Fruit fly (Drosophila melanogaster) whole organism, prepupa: ENCODE measurements around the gene Usp12-46.

Experiments
- CG10631 ChIP-seq: fragments of 200-800 bp; sonication (Bioruptor generic); optimal IDR thresholded peaks from 2 replicates; lab custom pipeline; 2016; ENCODE audit warnings: missing biosample characterization, missing genetic modification characterization
- CG10669 ChIP-seq: fragments of 200-800 bp; sonication (Bioruptor generic); optimal IDR thresholded peaks from 3 replicates; lab custom pipeline; 2018; ENCODE audit warnings: missing biosample characterization, mild to moderate bottlenecking, missing genetic modification characterization, moderate library complexity
- CG11294 ChIP-seq: fragments of 200-800 bp; sonication (Bioruptor generic); IDR thresholded peaks from 2 replicates; pipeline ENCODE4 v1.3.6; 2022; ENCODE audit warnings: missing biosample characterization, missing genetic modification characterization
- CG11762 ChIP-seq: fragments of 200-800 bp; sonication (Bioruptor generic); optimal IDR thresholded peaks from 3 replicates; lab custom pipeline; 2016; ENCODE audit warnings: missing biosample characterization, missing genetic modification characterization; ENCODE audit not compliant: insufficient read depth
- CG11902 ChIP-seq: fragments of 200-800 bp; sonication (Bioruptor generic); optimal IDR thresholded peaks from 3 replicates; lab custom pipeline; 2016; ENCODE audit warnings: missing biosample characterization, missing genetic modification characterization
- CG15336 ChIP-seq: fragments of 200-800 bp; sonication (Bioruptor generic); IDR thresholded peaks from 2 replicates; pipeline ENCODE4 v1.3.6; 2022; ENCODE audit warnings: missing biosample characterization, missing genetic modification characterization
- CG3032 ChIP-seq: fragments of 200-800 bp; optimal IDR thresholded peaks from 2 replicates; lab custom pipeline; 2019; ENCODE audit warnings: missing biosample characterization, mild to moderate bottlenecking, missing genetic modification characterization, moderate library complexity
- CG31627 ChIP-seq: fragments of 200-800 bp; sonication (Bioruptor generic); optimal IDR thresholded peaks from 3 replicates; lab custom pipeline; 2016; ENCODE audit warnings: missing biosample characterization, missing genetic modification characterization
- CG32006 ChIP-seq: fragments of 200-800 bp; sonication (Bioruptor generic); optimal IDR thresholded peaks from 3 replicates; lab custom pipeline; 2017; ENCODE audit warnings: missing biosample characterization, mild to moderate bottlenecking, missing genetic modification characterization
- CG34406 ChIP-seq: fragments of 200-800 bp; sonication (Bioruptor generic); optimal IDR thresholded peaks from 3 replicates; lab custom pipeline; 2016; ENCODE audit warnings: missing biosample characterization, missing genetic modification characterization
- CG3919 ChIP-seq: fragments of 200-800 bp; sonication (Bioruptor generic); optimal IDR thresholded peaks from 3 replicates; lab custom pipeline; 2016; ENCODE audit warnings: missing biosample characterization, missing genetic modification characterization
- CG4318 ChIP-seq: fragments of 200-800 bp; sonication (Bioruptor generic); optimal IDR thresholded peaks from 3 replicates; lab custom pipeline; 2017; ENCODE audit warnings: missing biosample characterization, mild to moderate bottlenecking, missing genetic modification characterization
- CG6163 ChIP-seq: fragments of 200-800 bp; sonication (Bioruptor generic); IDR thresholded peaks from 3 replicates; pipeline ENCODE4 v1.3.6; 2022; ENCODE audit warnings: missing biosample characterization, missing genetic modification characterization
- CG6276 ChIP-seq: fragments of 200-800 bp; sonication (Bioruptor generic); optimal IDR thresholded peaks from 2 replicates; lab custom pipeline; 2017; ENCODE audit warnings: missing biosample characterization, mild to moderate bottlenecking, missing genetic modification characterization
- CG6792 ChIP-seq: fragments of 200-800 bp; sonication (Bioruptor generic); optimal IDR thresholded peaks from 3 replicates; lab custom pipeline; 2016; ENCODE audit warnings: missing biosample characterization, missing genetic modification characterization
- CG6854 ChIP-seq: fragments of 200-800 bp; sonication (Bioruptor generic); optimal IDR thresholded peaks from 2 replicates; lab custom pipeline; 2017; ENCODE audit warnings: missing biosample characterization, mild to moderate bottlenecking, missing genetic modification characterization
- CG7368 ChIP-seq: fragments of 200-800 bp; sonication (Bioruptor generic); optimal IDR thresholded peaks from 3 replicates; lab custom pipeline; 2016; ENCODE audit warnings: missing biosample characterization, missing genetic modification characterization
- CG8319 ChIP-seq: fragments of 200-800 bp; sonication (Bioruptor generic); optimal IDR thresholded peaks from 3 replicates; lab custom pipeline; 2016; ENCODE audit warnings: missing biosample characterization, missing genetic modification characterization
- CG9139 ChIP-seq: fragments of 200-800 bp; sonication (Bioruptor generic); optimal IDR thresholded peaks from 3 replicates; lab custom pipeline; 2017; ENCODE audit warnings: missing biosample characterization, mild to moderate bottlenecking, missing genetic modification characterization
- Eip75B ChIP-seq: fragments of 200-800 bp; sonication (Bioruptor generic); optimal IDR thresholded peaks from 3 replicates; lab custom pipeline; 2016; ENCODE audit warnings: missing biosample characterization, missing genetic modification characterization
- Eip78C ChIP-seq: fragments of 200-800 bp; sonication (Bioruptor generic); peaks from one replicate; lab custom pipeline; 2016; ENCODE audit warnings: missing biosample characterization, missing genetic modification characterization
- Ets21C ChIP-seq: fragments of 200-800 bp; sonication (Bioruptor generic); optimal IDR thresholded peaks from 3 replicates; lab custom pipeline; 2016; ENCODE audit warnings: missing biosample characterization, missing genetic modification characterization
- Ets96B ChIP-seq: fragments of 200-800 bp; optimal IDR thresholded peaks from 2 replicates; lab custom pipeline; 2019; ENCODE audit warnings: missing biosample characterization, mild to moderate bottlenecking, missing genetic modification characterization, moderate library complexity
- Gug ChIP-seq: fragments of 200-800 bp; sonication (Bioruptor generic); IDR thresholded peaks from 2 replicates; pipeline ENCODE4 v1.3.6; 2022; ENCODE audit warnings: missing biosample characterization, missing genetic modification characterization
- Hr38 ChIP-seq: sonication (Bioruptor generic); optimal IDR thresholded peaks from 2 replicates; lab custom pipeline; 2016; ENCODE audit warnings: missing biosample characterization, missing genetic modification characterization
- Hr4 ChIP-seq: fragments of 200-800 bp; sonication (Bioruptor generic); optimal IDR thresholded peaks from 3 replicates; lab custom pipeline; 2016; ENCODE audit warnings: missing biosample characterization, missing genetic modification characterization
- Met ChIP-seq: fragments of 200-800 bp; sonication (Bioruptor generic); optimal IDR thresholded peaks from 3 replicates; lab custom pipeline; 2016; ENCODE audit warnings: missing biosample characterization, missing genetic modification characterization
- OdsH ChIP-seq: fragments of 200-800 bp; sonication (Bioruptor generic); optimal IDR thresholded peaks from 3 replicates; lab custom pipeline; 2016; ENCODE audit warnings: missing biosample characterization, missing genetic modification characterization
- Smox ChIP-seq: fragments of 200-800 bp; sonication (Bioruptor generic); optimal IDR thresholded peaks from 3 replicates; lab custom pipeline; 2016; ENCODE audit warnings: missing biosample characterization, missing genetic modification characterization
- Sox102F ChIP-seq: fragments of 200-800 bp; sonication (Bioruptor generic); optimal IDR thresholded peaks from 2 replicates; lab custom pipeline; 2016; ENCODE audit warnings: missing biosample characterization, mild to moderate bottlenecking, missing genetic modification characterization
- Sox14 ChIP-seq: fragments of 200-800 bp; sonication (Bioruptor generic); optimal IDR thresholded peaks from 3 replicates; lab custom pipeline; 2016; ENCODE audit warnings: missing biosample characterization, missing genetic modification characterization
- Sox15 ChIP-seq: fragments of 200-800 bp; sonication (Bioruptor generic); optimal IDR thresholded peaks from 3 replicates; lab custom pipeline; 2016; ENCODE audit warnings: missing biosample characterization, missing genetic modification characterization
- achi ChIP-seq: fragments of 200-800 bp; sonication (Bioruptor generic); optimal IDR thresholded peaks from 3 replicates; lab custom pipeline; 2016; ENCODE audit warnings: missing biosample characterization, missing genetic modification characterization
- acj6 ChIP-seq: fragments of 200-800 bp; sonication (Bioruptor generic); optimal IDR thresholded peaks from 3 replicates; lab custom pipeline; 2016; ENCODE audit warnings: missing biosample characterization, missing genetic modification characterization
- cyc ChIP-seq: fragments of 200-800 bp; sonication (Bioruptor generic); optimal IDR thresholded peaks from 3 replicates; lab custom pipeline; 2016; ENCODE audit warnings: missing biosample characterization, missing genetic modification characterization
- dac ChIP-seq: fragments of 200-800 bp; sonication (Bioruptor generic); optimal IDR thresholded peaks from 2 replicates; lab custom pipeline; 2017; ENCODE audit warnings: missing biosample characterization, mild to moderate bottlenecking, missing genetic modification characterization
- dsx ChIP-seq: fragments of 200-800 bp; optimal IDR thresholded peaks from 3 replicates; lab custom pipeline; 2019; ENCODE audit warnings: missing biosample characterization, mild to moderate bottlenecking, missing genetic modification characterization, moderate library complexity; ENCODE audit not compliant: poor library complexity, severe bottlenecking
- eg ChIP-seq: fragments of 200-800 bp; sonication (Bioruptor generic); IDR thresholded peaks from 3 replicates; pipeline ENCODE4 v1.3.6; 2022; ENCODE audit warnings: missing biosample characterization, missing genetic modification characterization
- esn ChIP-seq: fragments of 200-800 bp; sonication (Bioruptor generic); optimal IDR thresholded peaks from 2 replicates; lab custom pipeline; 2016; ENCODE audit warnings: missing biosample characterization, mild to moderate bottlenecking, missing genetic modification characterization, moderate library complexity
- fd59A ChIP-seq: fragments of 200-800 bp; sonication (Bioruptor generic); optimal IDR thresholded peaks from 2 replicates; lab custom pipeline; 2017; ENCODE audit warnings: missing biosample characterization, mild to moderate bottlenecking, missing genetic modification characterization, missing genetic modification reagents
- fd85E ChIP-seq: fragments of 200-800 bp; sonication (Bioruptor generic); optimal IDR thresholded peaks from 3 replicates; lab custom pipeline; 2016; ENCODE audit warnings: missing biosample characterization, missing genetic modification characterization
- fkh ChIP-seq: fragments of 200-800 bp; sonication (Bioruptor generic); optimal IDR thresholded peaks from 3 replicates; lab custom pipeline; 2017; ENCODE audit warnings: missing biosample characterization, mild to moderate bottlenecking, missing genetic modification characterization, moderate library complexity
- lz ChIP-seq: fragments of 200-800 bp; sonication (Bioruptor generic); optimal IDR thresholded peaks from 3 replicates; lab custom pipeline; 2016; ENCODE audit warnings: missing biosample characterization, missing genetic modification characterization
- pdm3 ChIP-seq: fragments of 200-800 bp; sonication (Bioruptor generic); optimal IDR thresholded peaks from 3 replicates; lab custom pipeline; 2016; ENCODE audit warnings: missing biosample characterization, missing genetic modification characterization
- salr ChIP-seq, 2 experiments: fragments of 200-800 bp; sonication (Bioruptor generic); optimal IDR thresholded peaks; 3 replicates each; lab custom pipeline; 2016 to 2018; ENCODE audit warnings: missing biosample characterization in 2 of 2, missing genetic modification characterization in 2 of 2, mild to moderate bottlenecking in 1 of 2
- ss ChIP-seq, 2 experiments: fragments of 200-800 bp; sonication (Bioruptor generic); optimal IDR thresholded peaks; 2 replicates in 1 of 2; 3 replicates in 1 of 2; lab custom pipeline; 2017 to 2018; ENCODE audit warnings: mild to moderate bottlenecking in 2 of 2, missing biosample characterization in 2 of 2, missing genetic modification characterization in 2 of 2, moderate library complexity in 1 of 2
- svp ChIP-seq: fragments of 200-800 bp; sonication (Bioruptor generic); peaks from one replicate; lab custom pipeline; 2016; ENCODE audit warnings: missing biosample characterization, missing genetic modification characterization
- topi ChIP-seq: fragments of 200-800 bp; sonication (Bioruptor generic); optimal IDR thresholded peaks from 3 replicates; lab custom pipeline; 2016; ENCODE audit warnings: missing biosample characterization, missing genetic modification characterization

The Usp12-46 gene

DNA sequence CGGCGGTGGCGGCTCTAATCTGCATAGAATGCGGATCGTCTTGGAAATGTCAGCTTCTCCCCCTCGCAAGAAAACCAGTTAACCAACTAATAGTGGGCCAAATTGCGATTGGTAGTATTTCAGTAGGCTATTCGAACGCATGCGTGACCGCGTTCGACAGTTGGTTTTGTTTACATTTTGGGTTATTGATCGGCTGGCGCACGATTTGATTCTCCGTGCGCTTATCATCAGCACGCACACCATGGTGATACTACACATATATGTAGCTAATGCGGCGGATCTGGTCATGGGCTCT is 2.8 kb downstream of the Usp12-46 start:
- TF ChIP-seq CG11762 (GFP tag; lab: Kevin White, UChicago) (no peak), CG3032 (no peak), Sox15 (no peak), CG15336 (GFP tag; lab: Robert Waterston, UW) (no peak), fkh (GFP tag; lab: Kevin White, UChicago) (peak; percentile 71), CG9139 (no peak), ss (GFP tag; optimal IDR thresholded peaks at IDR 0.05; lab: Kevin White, UChicago) (peak in 1 of 2 experiments; percentile 38), acj6 (GFP tag; lab: Kevin White, UChicago) (no peak)

DNA sequence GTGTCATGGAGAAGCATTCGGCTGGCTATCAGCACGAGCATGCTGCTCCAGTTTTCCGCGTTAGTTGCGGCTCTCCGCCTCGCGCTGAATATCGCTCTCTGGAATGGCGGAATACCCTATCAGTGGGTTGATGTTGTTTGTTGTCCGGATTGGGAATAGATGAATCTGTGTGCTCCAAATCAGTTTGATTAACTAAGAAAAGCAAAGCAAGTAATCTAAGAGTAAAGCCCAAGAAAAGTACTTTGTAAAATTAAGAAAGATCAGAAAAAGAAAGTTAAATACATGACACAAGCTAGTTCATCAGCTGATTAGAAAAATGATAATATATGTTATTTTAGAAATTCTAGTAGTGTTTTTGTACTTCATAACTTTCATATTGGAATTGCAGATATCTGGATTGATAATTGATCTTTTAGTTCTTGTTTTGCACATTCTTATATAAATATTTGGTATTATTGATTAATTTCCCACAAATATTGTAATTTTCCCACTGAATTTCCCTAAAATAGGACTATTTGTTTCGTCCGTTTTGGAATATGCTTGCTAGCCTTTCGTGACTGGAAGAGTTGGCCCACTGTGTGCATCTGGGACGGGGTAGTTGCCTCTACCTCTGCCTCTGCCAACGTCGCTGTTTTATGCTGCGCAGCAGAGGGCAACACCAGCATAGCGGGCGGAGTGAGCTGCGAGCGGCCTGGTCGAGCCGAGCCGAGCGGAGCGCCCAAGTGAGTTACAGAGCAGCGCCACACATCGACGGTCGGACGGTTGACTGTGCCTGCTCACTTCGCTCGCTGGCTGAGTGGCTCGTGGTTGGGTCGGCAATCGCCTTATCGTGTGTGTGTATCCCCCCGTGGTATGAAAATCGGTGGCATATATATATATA is 3.4 kb downstream of the Usp12-46 start:
- TF ChIP-seq CG6276 (GFP tag; lab: Kevin White, UChicago) (peak; percentile 55), OdsH (peak; percentile 28), CG6792 (GFP tag; lab: Kevin White, UChicago) (no peak), CG6163 (GFP tag; lab: Robert Waterston, UW) (peak; percentile 68), ss (GFP tag; optimal IDR thresholded peaks at IDR 0.05; lab: Kevin White, UChicago) (no peak), Sox102F (GFP tag; lab: Kevin White, UChicago) (no peak), CG4318 (GFP tag; lab: Kevin White, UChicago) (peak; percentile 51), CG6854 (GFP tag; lab: Kevin White, UChicago) (no peak), salr (GFP tag; optimal IDR thresholded peaks at IDR 0.05; lab: Kevin White, UChicago) (peak in 1 of 2 experiments; percentile 60), CG10669 (GFP tag; lab: Kevin White, UChicago) (no peak), Eip75B (GFP tag; lab: Kevin White, UChicago) (peak; percentile 16), Hr38 (GFP tag; lab: Kevin White, UChicago) (no peak), Eip78C (GFP tag; lab: Kevin White, UChicago) (peak; percentile 78), cyc (GFP tag; lab: Kevin White, UChicago) (no peak), dsx (GFP tag; lab: Kevin White, UChicago) (no peak), esn (GFP tag; lab: Kevin White, UChicago) (peak; percentile 14), pdm3 (no peak), Gug (GFP tag; lab: Robert Waterston, UW) (0 out of 2 replicates have a peak, but pooled peaks have one; percentile 22), Sox14 (GFP tag; lab: Kevin White, UChicago) (no peak), Hr4 (GFP tag; lab: Kevin White, UChicago) (peak; percentile 42), achi (GFP tag; lab: Kevin White, UChicago) (peak; percentile 38), CG10631 (GFP tag; lab: Kevin White, UChicago) (peak; percentile 23), Smox (GFP tag; lab: Kevin White, UChicago) (no peak), CG34406 (GFP tag; lab: Kevin White, UChicago) (no peak), CG15336 (GFP tag; lab: Robert Waterston, UW) (0 out of 2 replicates have a peak, but pooled peaks have one; percentile 7), fkh (GFP tag; lab: Kevin White, UChicago) (no peak), CG3919 (GFP tag; lab: Kevin White, UChicago) (no peak), Ets96B (tag; lab: Kevin White, UChicago) (no peak), fd85E (no peak), CG32006 (GFP tag; lab: Kevin White, UChicago) (peak; percentile 77), CG31627 (GFP tag; lab: Kevin White, UChicago) (no peak), topi (GFP tag; lab: Kevin White, UChicago) (no peak), lz (GFP tag; lab: Kevin White, UChicago) (no peak), Met (no peak), fd59A (no peak), dac (peak; percentile 10), CG7368 (no peak), svp (peak; percentile 68), CG8319 (no peak), CG11294 (GFP tag; lab: Robert Waterston, UW) (peak; percentile 13; the same call in 1 of the 2 replicates), Ets21C (GFP tag; lab: Kevin White, UChicago) (no peak), eg (peak; percentile 56; the same call in 2 of the 3 replicates), CG11902 (GFP tag; lab: Kevin White, UChicago) (no peak), CG3032 (no peak), Sox15 (no peak)
